Fruit fly (Drosophila melanogaster): ENCODE results near the gene CG11977.

DNA sequence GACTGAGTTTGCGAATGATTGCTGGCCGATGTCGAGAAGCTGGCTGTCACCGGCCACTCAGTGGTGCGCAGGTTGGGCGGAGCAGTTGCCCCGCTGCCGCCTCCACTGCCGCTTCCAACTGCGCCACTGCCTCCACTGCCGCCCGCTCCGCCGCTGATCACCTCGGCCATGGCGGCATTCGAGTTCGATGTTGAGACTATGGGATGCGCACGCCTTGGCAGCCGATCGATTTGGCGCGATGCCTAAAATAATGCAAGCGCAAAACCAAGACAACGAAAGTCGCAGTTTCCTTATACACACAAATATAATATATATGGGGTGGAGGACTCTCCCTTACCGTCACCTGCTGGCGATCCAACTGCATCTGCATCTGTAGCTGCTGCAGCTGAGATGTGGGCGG is 14.2 kb downstream of the CG11977 start:
- TF ChIP-seq sens-2 (GFP tag; IDR thresholded peaks at IDR 0.05) = no peak
- TF ChIP-seq twi (tag; optimal IDR thresholded peaks at IDR 0.05) = no peak
- no peak for TF ChIP-seq CG11695 (GFP tag; IDR thresholded peaks at IDR 0.05)
- no peak for TF ChIP-seq CG8924 (tag; optimal IDR thresholded peaks at IDR 0.05)
- no peak for TF ChIP-seq so (GFP tag; IDR thresholded peaks at IDR 0.05)
- TF ChIP-seq unpg (GFP tag; optimal IDR thresholded peaks at IDR 0.05) = no peak
- no peak for TF ChIP-seq GATAe (GFP tag; conservative IDR thresholded peaks at IDR 0.05)
- no peak for TF ChIP-seq Mes4 (GFP tag; optimal IDR thresholded peaks at IDR 0.05)
- no peak for TF ChIP-seq Ets65A (GFP tag)
- TF ChIP-seq CG17186 (GFP tag; optimal IDR thresholded peaks at IDR 0.05) = no peak
- TF ChIP-seq CG12744 (GFP tag; optimal IDR thresholded peaks at IDR 0.05) = no peak
